Fruit fly (Drosophila melanogaster): Measurements from ENCODE around the gene CG34452.

The CG34452 gene

DNA sequence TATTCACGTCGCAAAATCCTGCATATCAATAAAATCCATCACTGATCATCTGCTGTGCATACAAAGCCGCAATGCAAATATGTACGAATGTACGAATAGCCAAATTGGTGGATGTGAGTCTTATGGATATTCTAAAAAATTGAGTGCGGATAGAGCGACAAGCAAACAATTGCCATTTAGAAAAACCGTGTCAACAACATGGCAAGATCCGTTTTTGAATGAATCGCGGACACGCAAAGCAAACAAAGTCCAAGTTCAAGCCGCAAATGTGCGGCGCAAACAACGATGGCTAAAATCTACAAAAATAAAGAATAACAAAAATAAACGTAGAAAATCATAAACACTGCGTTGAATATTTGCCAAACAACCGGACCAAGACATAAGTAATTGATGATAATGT is 1.8 kb upstream of the CG34452 start (continued):
- TF ChIP-seq CG11723 (GFP tag; optimal IDR thresholded peaks at IDR 0.05) (no peak), Kr (GFP tag; optimal IDR thresholded peaks at IDR 0.05) (no peak), wor (GFP tag; IDR thresholded peaks at IDR 0.05) (no peak), pnt (GFP tag; optimal IDR thresholded peaks at IDR 0.05) (no peak), aop (GFP tag; IDR thresholded peaks at IDR 0.05) (no peak), CG1024 (GFP tag; IDR thresholded peaks at IDR 0.05) (no peak), Gug (GFP tag; IDR thresholded peaks at IDR 0.05) (no peak), gem (tag; optimal IDR thresholded peaks at IDR 0.05) (peak; percentile 16), Side (GFP tag; optimal IDR thresholded peaks at IDR 0.05) (no peak), bab2 (GFP tag; optimal IDR thresholded peaks at IDR 0.05) (peak; percentile 9), CG15073 (GFP tag; optimal IDR thresholded peaks at IDR 0.05) (no peak), grn (GFP tag; optimal IDR thresholded peaks at IDR 0.05) (no peak), CG16815 (GFP tag; optimal IDR thresholded peaks at IDR 0.05) (no peak), gce (GFP tag; IDR thresholded peaks at IDR 0.05) (no peak), da (GFP tag; optimal IDR thresholded peaks at IDR 0.05) (no peak), pan (optimal IDR thresholded peaks at IDR 0.05) (no peak), pan (GFP tag; optimal IDR thresholded peaks at IDR 0.05 in 1 of 2, IDR thresholded peaks at IDR 0.05 in 1 of 2) (no peak), pros (GFP tag; optimal IDR thresholded peaks at IDR 0.05) (no peak), bcd (GFP tag; optimal IDR thresholded peaks at IDR 0.05) (peak; percentile 13), Rfx (GFP tag; IDR thresholded peaks at IDR 0.05) (peak; percentile 7; the same call in 1 of the 2 replicates), Dll (GFP tag; IDR thresholded peaks at IDR 0.05; ENCODE audit: partially characterized antibody) (no peak)

DNA sequence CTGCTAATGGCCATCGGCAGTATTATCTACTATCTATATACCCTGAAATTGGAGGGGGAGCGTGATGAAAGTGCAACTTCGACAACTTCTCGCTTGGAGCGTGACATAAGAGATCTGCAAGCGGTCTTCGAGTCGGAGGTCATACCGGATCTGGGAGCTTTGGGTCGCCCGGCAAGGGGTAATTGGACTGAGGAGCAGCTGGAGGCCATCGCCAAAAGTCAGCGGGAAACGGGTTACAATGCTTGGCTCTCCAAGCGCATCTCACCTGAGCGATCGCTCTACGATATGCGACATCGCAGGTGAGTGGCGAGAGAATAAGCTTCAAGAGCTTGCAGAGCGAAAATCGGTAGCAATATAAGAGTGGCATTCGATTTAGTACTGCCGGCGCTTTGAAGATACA is 3.7 kb downstream of the CG34452 start:
- 0 out of 2 replicates have a peak, but pooled peaks have one; percentile 14 for TF ChIP-seq stc (GFP tag; IDR thresholded peaks at IDR 0.05)
- 0 out of 3 replicates have a peak, but pooled peaks have one; percentile 24 for TF ChIP-seq CG34422 (GFP tag; IDR thresholded peaks at IDR 0.05)
- 0 out of 3 replicates have a peak, but pooled peaks have one; percentile 25 for TF ChIP-seq so (GFP tag; IDR thresholded peaks at IDR 0.05)
- TF ChIP-seq CG7372 (GFP tag; IDR thresholded peaks at IDR 0.05): no peak
- peak; percentile 85 for TF ChIP-seq CG12769 (tag; optimal IDR thresholded peaks at IDR 0.05)
- no peak for TF ChIP-seq CG31388 (GFP tag; optimal IDR thresholded peaks at IDR 0.05)
- peak in 1 of 2 experiments; percentile 38 for TF ChIP-seq Pdp1 (GFP tag; optimal IDR thresholded peaks at IDR 0.05)
- no peak for TF ChIP-seq ewg (GFP tag; optimal IDR thresholded peaks at IDR 0.05)
- peak in 1 of 2 experiments; percentile 56 for TF ChIP-seq Hr78 (GFP tag; optimal IDR thresholded peaks at IDR 0.05)
- 0 out of 3 replicates have a peak, but pooled peaks have one; percentile 29 for TF ChIP-seq knrl (GFP tag; IDR thresholded peaks at IDR 0.05; ENCODE audit: partially characterized antibody)
- TF ChIP-seq Trl (optimal IDR thresholded peaks at IDR 0.05): peak; percentile 40 to 51
- TF ChIP-seq Trl (GFP tag; optimal IDR thresholded peaks at IDR 0.05): no peak
- TF ChIP-seq sens (GFP tag): peak; percentile 5
- peak; percentile 41; the same call in 1 of the 2 replicates for TF ChIP-seq ara (GFP tag; IDR thresholded peaks at IDR 0.05)
- TF ChIP-seq ftz-f1 (GFP tag; optimal IDR thresholded peaks at IDR 0.05): peak; percentile 9
- TF ChIP-seq chinmo (GFP tag; IDR thresholded peaks at IDR 0.05; ENCODE audit: partially characterized antibody): peak; percentile 74; the same call in 1 of the 4 replicates

dm6 chr3L:15683345-15683922 is 4.3 kb downstream of the CG34452 start, which contains the start of the genes CG7579 and Pgant8:
TSS of gene CG7579 (minus strand) at chr3L:15683445.
TSS of gene Pgant8 (plus strand) at chr3L:15683872.
- no peak for TF ChIP-seq Hr51 (GFP tag; optimal IDR thresholded peaks at IDR 0.05)
- TF ChIP-seq ash1 (GFP tag; optimal IDR thresholded peaks at IDR 0.05): no peak
- no peak for TF ChIP-seq crol (GFP tag; IDR thresholded peaks at IDR 0.05)
- no peak for TF ChIP-seq CG4282 (GFP tag; optimal IDR thresholded peaks at IDR 0.05)
- no peak for TF ChIP-seq kah (GFP tag; optimal IDR thresholded peaks at IDR 0.05)
- no peak for TF ChIP-seq CG8388 (GFP tag; optimal IDR thresholded peaks at IDR 0.05)
- no peak for TF ChIP-seq NfI (GFP tag; optimal IDR thresholded peaks at IDR 0.05)
- TF ChIP-seq oc (tag; optimal IDR thresholded peaks at IDR 0.05): peak; percentile 67
